Worm (Caenorhabditis elegans) whole organism, young adult: ENCODE measurements around the gene F29B9.1.

Source experiments
- B0035.1 ChIP-seq: sonication (generic microtip); optimal IDR thresholded peaks from 2 replicates; lab custom pipeline; 2016; ENCODE audit warnings: missing genetic modification characterization, mild to moderate bottlenecking, missing compliant biosample characterization, missing genotype, missing genetic modification reagents
- B0336.3 ChIP-seq: fragments of 200-800 bp; sonication (Bioruptor generic); IDR thresholded peaks from 2 replicates; pipeline ENCODE4 v1.3.6; 2022; ENCODE audit warnings: missing genetic modification characterization, missing compliant biosample characterization
- C17E4.6 ChIP-seq: fragments of 200-800 bp; sonication (Bioruptor generic); IDR thresholded peaks from 2 replicates; pipeline ENCODE4 v1.3.6; 2022; ENCODE audit warnings: missing genetic modification reagents, missing genetic modification characterization, missing compliant biosample characterization
- F49E8.2 ChIP-seq: sonication (generic microtip); optimal IDR thresholded peaks from 3 replicates; lab custom pipeline; 2017; ENCODE audit warnings: missing genetic modification characterization, mild to moderate bottlenecking, missing compliant biosample characterization, antibody characterized with exemption, moderate library complexity; ENCODE audit not compliant: insufficient read depth
- K12H6.12 ChIP-seq: fragments of 200-800 bp; sonication (Bioruptor generic); optimal IDR thresholded peaks from 2 replicates; lab custom pipeline; 2018; ENCODE audit warnings: mild to moderate bottlenecking, missing genetic modification characterization, missing compliant biosample characterization
- Y95B8A.8 ChIP-seq: fragments of 200-800 bp; sonication (Bioruptor generic); IDR thresholded peaks from 2 replicates; pipeline ENCODE4 v1.3.6; 2022; ENCODE audit warnings: missing genetic modification reagents, missing genetic modification characterization, missing compliant biosample characterization
- attf-5 ChIP-seq: fragments of 200-800 bp; sonication (Bioruptor generic); optimal IDR thresholded peaks from 2 replicates; lab custom pipeline; 2018; ENCODE audit warnings: mild to moderate bottlenecking, missing genetic modification characterization, missing compliant biosample characterization
- cebp-1 ChIP-seq, 2 experiments: fragments of 200-800 bp in 1 of 2; sonication (Bioruptor generic) in 1 of 2; sonication (generic microtip) in 1 of 2; IDR thresholded peaks in 1 of 2; optimal IDR thresholded peaks in 1 of 2; 2 replicates each; pipeline versions ENCODE4 v1.3.6 to Lab custom; 2017 to 2022; ENCODE audit warnings: missing compliant biosample characterization in 2 of 2, missing genetic modification characterization in 2 of 2, mild to moderate bottlenecking in 1 of 2, missing genetic modification reagents in 1 of 2, moderate library complexity in 1 of 2
- ceh-27 ChIP-seq: fragments of 200-800 bp; sonication (Bioruptor generic); optimal IDR thresholded peaks from 2 replicates; lab custom pipeline; 2018; ENCODE audit warnings: mild to moderate bottlenecking, missing genetic modification characterization, moderate library complexity, missing compliant biosample characterization
- ceh-58 ChIP-seq: fragments of 200-800 bp; sonication (Bioruptor generic); IDR thresholded peaks from 2 replicates; pipeline ENCODE4 v1.3.6; 2022; ENCODE audit warnings: missing genetic modification characterization, missing compliant biosample characterization
- dox-1 ChIP-seq: fragments of 200-800 bp; sonication (Bioruptor generic); IDR thresholded peaks from 2 replicates; pipeline ENCODE4 v1.3.6; 2022; ENCODE audit warnings: missing genetic modification reagents, missing genetic modification characterization, missing compliant biosample characterization
- efl-1 ChIP-seq: fragments of 150-350 bp; optimal IDR thresholded peaks from 2 replicates; lab custom pipeline; 2014; ENCODE audit warnings: missing biosample characterization, missing genetic modification reagents, missing genetic modification characterization
- egl-44 ChIP-seq: fragments of 200-800 bp; sonication (Bioruptor generic); IDR thresholded peaks from 2 replicates; pipeline ENCODE4 v1.3.6; 2022; ENCODE audit warnings: missing genetic modification reagents, missing genetic modification characterization, missing compliant biosample characterization
- egrh-3 ChIP-seq: fragments of 200-800 bp; sonication (Bioruptor generic); IDR thresholded peaks from 2 replicates; pipeline ENCODE4 v1.3.6; 2022; ENCODE audit warnings: missing genetic modification reagents, missing genetic modification characterization, missing compliant biosample characterization
- ekl-4 ChIP-seq: fragments of 200-800 bp; sonication (Bioruptor generic); IDR thresholded peaks from 2 replicates; pipeline ENCODE4 v1.3.6; 2022; ENCODE audit warnings: missing genetic modification reagents, missing genetic modification characterization, missing compliant biosample characterization
- ets-4 ChIP-seq: fragments of 200-800 bp; sonication (Bioruptor generic); optimal IDR thresholded peaks from 2 replicates; lab custom pipeline; 2018; ENCODE audit warnings: mild to moderate bottlenecking, missing genetic modification characterization, missing compliant biosample characterization
- hlh-12 ChIP-seq: sonication (generic microtip); optimal IDR thresholded peaks from 2 replicates; lab custom pipeline; 2016; ENCODE audit warnings: missing genetic modification characterization, missing compliant biosample characterization
- hmg-20 ChIP-seq: fragments of 200-800 bp; sonication (Bioruptor generic); IDR thresholded peaks from 2 replicates; pipeline ENCODE4 v1.3.6; 2022; ENCODE audit warnings: missing genetic modification reagents, missing genetic modification characterization, missing compliant biosample characterization
- hsf-1 ChIP-seq: fragments of 200-800 bp; sonication (Bioruptor generic); IDR thresholded peaks from 2 replicates; pipeline ENCODE4 v1.3.6; 2022; ENCODE audit warnings: missing genetic modification reagents, missing genetic modification characterization, missing compliant biosample characterization
- let-526 ChIP-seq: fragments of 200-800 bp; sonication (Bioruptor generic); IDR thresholded peaks from 2 replicates; pipeline ENCODE4 v1.3.6; 2022; ENCODE audit warnings: missing genetic modification reagents, missing genetic modification characterization, missing compliant biosample characterization
- lin-26 ChIP-seq: fragments of 200-800 bp; sonication (Bioruptor generic); IDR thresholded peaks from 2 replicates; pipeline ENCODE4 v1.3.6; 2022; ENCODE audit warnings: missing genetic modification reagents, missing genetic modification characterization, missing compliant biosample characterization
- lin-40 ChIP-seq: sonication (generic microtip); optimal IDR thresholded peaks from 2 replicates; lab custom pipeline; 2016; ENCODE audit warnings: missing genetic modification characterization, mild to moderate bottlenecking, missing compliant biosample characterization, missing genotype, missing genetic modification reagents
- lin-54 ChIP-seq: fragments of 200-800 bp; sonication (Bioruptor generic); optimal IDR thresholded peaks from 2 replicates; lab custom pipeline; 2018; ENCODE audit warnings: mild to moderate bottlenecking, missing genetic modification characterization, missing compliant biosample characterization
- madf-10 ChIP-seq: sonication (generic microtip); optimal IDR thresholded peaks from 2 replicates; lab custom pipeline; 2016; ENCODE audit warnings: mild to moderate bottlenecking, missing genetic modification characterization, missing compliant biosample characterization
- madf-3 ChIP-seq: fragments of 200-800 bp; sonication (Bioruptor generic); IDR thresholded peaks from 2 replicates; pipeline ENCODE4 v1.3.6; 2022; ENCODE audit warnings: missing genetic modification reagents, missing genetic modification characterization, missing compliant biosample characterization
- madf-6 ChIP-seq: fragments of 200-800 bp; sonication (Bioruptor generic); IDR thresholded peaks from 2 replicates; pipeline ENCODE4 v1.3.6; 2022; ENCODE audit warnings: missing genetic modification reagents, missing genetic modification characterization, missing compliant biosample characterization
- mcd-1 ChIP-seq: fragments of 200-800 bp; sonication (Bioruptor generic); IDR thresholded peaks from 2 replicates; pipeline ENCODE4 v1.3.6; 2022; ENCODE audit warnings: missing genetic modification reagents, missing genetic modification characterization, missing compliant biosample characterization
- mxl-1 ChIP-seq: sonication (generic microtip); optimal IDR thresholded peaks from 2 replicates; lab custom pipeline; 2016; ENCODE audit warnings: missing genetic modification characterization, missing compliant biosample characterization
- nhr-80 ChIP-seq: sonication (generic microtip); optimal IDR thresholded peaks from 2 replicates; lab custom pipeline; 2016; ENCODE audit warnings: missing genetic modification characterization, missing compliant biosample characterization
- nhr-90 ChIP-seq: sonication (generic microtip); optimal IDR thresholded peaks from 2 replicates; lab custom pipeline; 2016; ENCODE audit warnings: missing genotype, mild to moderate bottlenecking, missing genetic modification characterization, missing compliant biosample characterization
- pbrm-1 ChIP-seq: fragments of 200-800 bp; sonication (Bioruptor generic); IDR thresholded peaks from 2 replicates; pipeline ENCODE4 v1.3.6; 2022; ENCODE audit warnings: missing genetic modification reagents, missing genetic modification characterization, missing compliant biosample characterization
- rcor-1 ChIP-seq: fragments of 200-800 bp; sonication (Bioruptor generic); IDR thresholded peaks from 2 replicates; pipeline ENCODE4 v1.3.6; 2022; ENCODE audit warnings: missing genetic modification reagents, missing genetic modification characterization, missing compliant biosample characterization
- rec-8 ChIP-seq, 2 experiments: sonication (generic microtip); optimal IDR thresholded peaks; 2 replicates each; lab custom pipeline; 2016; ENCODE audit warnings: mild to moderate bottlenecking in 2 of 2, missing genetic modification characterization in 2 of 2, missing genetic modification reagents in 2 of 2, missing genotype in 2 of 2, missing biosample characterization in 1 of 2, missing compliant biosample characterization in 1 of 2, moderate library complexity in 1 of 2
- snpc-1.1 ChIP-seq: sonication (generic microtip); optimal IDR thresholded peaks from 2 replicates; lab custom pipeline; 2017; ENCODE audit warnings: missing genetic modification characterization, mild to moderate bottlenecking, missing compliant biosample characterization, antibody characterized with exemption, moderate library complexity, missing genotype, missing genetic modification reagents; ENCODE audit not compliant: insufficient read depth
- snpc-4 ChIP-seq, 5 experiments: fragments of 150-350 bp in 1 of 5; sonication (generic microtip) in 4 of 5; optimal IDR thresholded peaks; 2 replicates each; lab custom pipeline; 2014 to 2018; ENCODE audit warnings: missing genetic modification characterization in 5 of 5, missing biosample characterization in 3 of 5, antibody characterized with exemption in 2 of 5, mild to moderate bottlenecking in 2 of 5, missing compliant biosample characterization in 2 of 5, missing genotype in 2 of 5, moderate library complexity in 2 of 5, missing genetic modification reagents in 1 of 5
- sptf-2 ChIP-seq: fragments of 200-800 bp; sonication (Bioruptor generic); optimal IDR thresholded peaks from 2 replicates; lab custom pipeline; 2018; ENCODE audit warnings: mild to moderate bottlenecking, missing genetic modification characterization, missing compliant biosample characterization
- tbp1 ChIP-seq: fragments of 200-800 bp; sonication (Bioruptor generic); optimal IDR thresholded peaks from 2 replicates; lab custom pipeline; 2018; ENCODE audit warnings: mild to moderate bottlenecking, missing genetic modification characterization, missing compliant biosample characterization
- unc-62 ChIP-seq: fragments of 150-350 bp; optimal IDR thresholded peaks from 2 replicates; lab custom pipeline; 2014; ENCODE audit warnings: missing biosample characterization, missing genetic modification reagents, missing genetic modification characterization
- xnd-1 ChIP-seq: sonication (generic microtip); optimal IDR thresholded peaks from 2 replicates; lab custom pipeline; 2016; ENCODE audit warnings: missing genotype, missing genetic modification reagents, missing genetic modification characterization, missing compliant biosample characterization
- zfh-2 ChIP-seq: fragments of 200-800 bp; sonication (Bioruptor generic); conservative IDR thresholded peaks from 2 replicates; pipeline ENCODE4 v1.3.6; 2022; ENCODE audit warnings: missing genetic modification reagents, missing genetic modification characterization, missing compliant biosample characterization
- ztf-18 ChIP-seq: sonication (generic microtip); optimal IDR thresholded peaks from 2 replicates; lab custom pipeline; 2016; ENCODE audit warnings: missing genotype, mild to moderate bottlenecking, missing genetic modification characterization, missing compliant biosample characterization
- ztf-25 ChIP-seq: fragments of 200-800 bp; sonication (Bioruptor generic); IDR thresholded peaks from 2 replicates; pipeline ENCODE4 v1.3.6; 2022; ENCODE audit warnings: missing genetic modification reagents, missing genetic modification characterization, missing compliant biosample characterization
- ztf-26 ChIP-seq: sonication (generic microtip); optimal IDR thresholded peaks from 2 replicates; lab custom pipeline; 2017; ENCODE audit warnings: missing genetic modification characterization, missing compliant biosample characterization
- ztf-3 ChIP-seq: fragments of 200-800 bp; sonication (Bioruptor generic); optimal IDR thresholded peaks from 2 replicates; lab custom pipeline; 2018; ENCODE audit warnings: mild to moderate bottlenecking, missing genetic modification characterization, missing compliant biosample characterization

Gene F29B9.1

ce11 chrIV:4703911-4704310 lies 38.7 kb downstream of the F29B9.1 start, which contains the start of gene ogdh-1:
ogdh-1 (minus strand) TSS chrIV:4704011.
- TF ChIP-seq K12H6.12 (tag; lab: Kevin White, UChicago), result no peak
- TF ChIP-seq hmg-20 (GFP tag; lab: Robert Waterston, UW), result no peak
- no peak for TF ChIP-seq ztf-3 (GFP tag; lab: Kevin White, UChicago)
- no peak for TF ChIP-seq B0035.1 (tag; lab: Kevin White, UChicago)
- no peak for TF ChIP-seq xnd-1
- TF ChIP-seq hlh-12 (tag; lab: Kevin White, UChicago), result no peak
- TF ChIP-seq C17E4.6 (GFP tag; lab: Robert Waterston, UW), result no peak
- TF ChIP-seq ztf-25 (GFP tag; lab: Robert Waterston, UW), result no peak
- TF ChIP-seq ekl-4, result no peak
- TF ChIP-seq B0336.3 (GFP tag; lab: Robert Waterston, UW), result no peak

- TF ChIP-seq ztf-26 (peak; percentile 15), ceh-58 (GFP tag; lab: Robert Waterston, UW) (no peak), K12H6.12 (tag; lab: Kevin White, UChicago) (peak; percentile 77), egrh-3 (GFP tag; lab: Robert Waterston, UW) (peak; percentile 50; the same call in 1 of the 2 replicates), attf-5 (peak; percentile 93), lin-40 (peak; percentile 64), snpc-1.1 (tag; lab: Kevin White, UChicago) (no peak), snpc-4 (GFP tag; optimal IDR thresholded peaks at IDR 0.05; lab: Kevin White, UChicago) (no peak), snpc-4 (tag; optimal IDR thresholded peaks at IDR 0.05; lab: Kevin White, UChicago) (peak in 1 of 4 experiments; percentile 25), dox-1 (peak; percentile 83; the same call in 1 of the 2 replicates), rec-8 (tag; optimal IDR thresholded peaks at IDR 0.05; lab: Kevin White, UChicago) (no peak), ets-4 (GFP tag; lab: Kevin White, UChicago) (peak; percentile 71), tbp1 (peak; percentile 27), C17E4.6 (GFP tag; lab: Robert Waterston, UW) (0 out of 2 replicates have a peak, but pooled peaks have one; percentile 19), rcor-1 (peak; percentile 58; the same call in 1 of the 2 replicates), ztf-18 (peak; percentile 72), mcd-1 (GFP tag; lab: Robert Waterston, UW) (peak; percentile 65), efl-1 (GFP tag; lab: Kevin White, UChicago) (no peak), nhr-80 (tag; lab: Kevin White, UChicago) (peak; percentile 99), madf-10 (tag; lab: Kevin White, UChicago) (peak; percentile 19), madf-6 (GFP tag; lab: Robert Waterston, UW) (no peak), zfh-2 (GFP tag; lab: Robert Waterston, UW) (peak; percentile 97), sptf-2 (GFP tag; lab: Kevin White, UChicago) (peak; percentile 25), madf-3 (GFP tag; lab: Robert Waterston, UW) (peak; percentile 26; the same call in 1 of the 2 replicates), mxl-1 (tag; lab: Kevin White, UChicago) (no peak), let-526 (GFP tag; lab: Robert Waterston, UW) (0 out of 2 replicates have a peak, but pooled peaks have one; percentile 47), hmg-20 (GFP tag; lab: Robert Waterston, UW) (no peak), cebp-1 (GFP tag; IDR thresholded peaks at IDR 0.05; lab: Robert Waterston, UW) (peak; percentile 82), cebp-1 (tag; optimal IDR thresholded peaks at IDR 0.05; lab: Kevin White, UChicago) (peak; percentile 96), ceh-27 (GFP tag; lab: Kevin White, UChicago) (peak; percentile 28), pbrm-1 (GFP tag; lab: Robert Waterston, UW) (peak; percentile 52), Y95B8A.8 (GFP tag; lab: Robert Waterston, UW) (0 out of 2 replicates have a peak, but pooled peaks have one; percentile 37), hsf-1 (GFP tag; lab: Robert Waterston, UW) (0 out of 2 replicates have a peak, but pooled peaks have one; percentile 15), F49E8.2 (tag; lab: Kevin White, UChicago) (no peak), lin-26 (peak; percentile 63; the same call in 1 of the 2 replicates), lin-54 (peak; percentile 43), B0336.3 (GFP tag; lab: Robert Waterston, UW) (peak; percentile 43; the same call in 1 of the 2 replicates), nhr-90 (tag; lab: Kevin White, UChicago) (peak; percentile 51), egl-44 (GFP tag; lab: Robert Waterston, UW) (0 out of 2 replicates have a peak, but pooled peaks have one; percentile 25), unc-62 (no peak)
Measured at ce11 chrIV:4705182-4705581, 40.0 kb downstream of the F29B9.1 start.
